Worm (Caenorhabditis elegans): ENCODE data around the gene str-68.

DNA sequence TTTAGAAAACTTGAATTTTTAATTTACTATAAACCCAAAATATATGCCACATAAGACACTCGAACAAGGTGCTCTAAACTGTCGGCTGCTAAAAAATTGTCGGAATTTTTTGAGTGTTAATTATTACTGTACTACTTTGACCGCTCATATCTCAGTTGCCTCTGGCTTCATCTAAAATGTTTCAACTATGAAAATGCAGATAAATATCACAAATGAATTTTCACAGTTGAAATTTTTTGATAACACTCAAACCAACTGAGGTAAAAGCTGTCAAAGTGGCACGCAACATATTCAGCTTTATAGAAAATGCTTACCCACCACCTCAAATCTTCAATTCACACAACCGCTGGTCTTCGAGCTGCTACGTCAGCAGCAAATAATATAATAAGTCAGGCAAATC is 18.6 kb downstream of the str-68 start, which contains the start of gene acs-21:
- TF ChIP-seq ztf-29 (GFP tag; IDR thresholded peaks at IDR 0.05) (no peak), flt-1 (GFP tag; IDR thresholded peaks at IDR 0.05) (no peak), ref-1 (GFP tag; conservative IDR thresholded peaks at IDR 0.05) (no peak)
